Fruit fly (Drosophila melanogaster) whole organism, embryonic: ENCODE data around the gene CG43338.

Source experiments
- Abd-B ChIP-seq: fragments of 200-800 bp; sonication (Bioruptor generic); optimal IDR thresholded peaks from 2 replicates; lab custom pipeline; 2018; ENCODE audit warnings: missing biosample characterization, mild to moderate bottlenecking, missing genetic modification characterization, moderate library complexity
- Adf1 ChIP-seq: fragments of 200-800 bp; sonication (Bioruptor generic); IDR thresholded peaks from 2 replicates; pipeline ENCODE4 v1.3.6; 2022; ENCODE audit warnings: missing biosample characterization, missing genetic modification characterization
- Blimp-1 ChIP-seq: fragments of 200-800 bp; sonication (Bioruptor generic); optimal IDR thresholded peaks from 3 replicates; lab custom pipeline; 2018; ENCODE audit warnings: missing biosample characterization, missing genetic modification characterization, mild to moderate bottlenecking, moderate library complexity, missing genetic modification reagents
- CG12744 ChIP-seq: fragments of 200-800 bp; sonication (Bioruptor generic); optimal IDR thresholded peaks from 2 replicates; lab custom pipeline; 2016; ENCODE audit warnings: missing biosample characterization, missing genetic modification characterization
- CG13287 ChIP-seq: fragments of 200-800 bp; sonication (Bioruptor generic); IDR thresholded peaks from 2 replicates; pipeline ENCODE4 v1.3.6; 2022; ENCODE audit warnings: missing biosample characterization, missing genetic modification characterization; ENCODE audit not compliant: partially characterized antibody
- CG13296 ChIP-seq: fragments of 200-800 bp; sonication (Bioruptor generic); optimal IDR thresholded peaks from 3 replicates; lab custom pipeline; 2018; ENCODE audit warnings: missing biosample characterization, mild to moderate bottlenecking, missing genetic modification characterization
- CG14050 ChIP-seq: fragments of 200-800 bp; sonication (Bioruptor generic); IDR thresholded peaks from 3 replicates; pipeline ENCODE4 v1.3.6; 2022; ENCODE audit warnings: missing biosample characterization, missing genetic modification characterization
- CG15073 ChIP-seq: fragments of 200-800 bp; sonication (Bioruptor generic); optimal IDR thresholded peaks from 2 replicates; lab custom pipeline; 2016; ENCODE audit warnings: missing biosample characterization, missing genetic modification characterization
- CG1647 ChIP-seq: fragments of 200-800 bp; sonication (Bioruptor generic); optimal IDR thresholded peaks from 3 replicates; lab custom pipeline; 2016; ENCODE audit warnings: missing biosample characterization, missing genetic modification characterization
- CG16813 ChIP-seq: fragments of 200-800 bp; sonication (Bioruptor generic); IDR thresholded peaks from 3 replicates; pipeline ENCODE4 v1.3.6; 2022; ENCODE audit warnings: missing biosample characterization, missing genetic modification characterization; ENCODE audit not compliant: partially characterized antibody
- CG17361 ChIP-seq: fragments of 200-800 bp; sonication (Bioruptor generic); IDR thresholded peaks from 3 replicates; pipeline ENCODE4 v1.3.6; 2022; ENCODE audit warnings: missing biosample characterization, missing genetic modification characterization
- CG17568 ChIP-seq: fragments of 200-800 bp; sonication (Bioruptor generic); optimal IDR thresholded peaks from 2 replicates; lab custom pipeline; 2018; ENCODE audit warnings: missing biosample characterization, mild to moderate bottlenecking, missing genetic modification characterization, moderate library complexity
- CG18619 ChIP-seq: fragments of 200-800 bp; sonication (Bioruptor generic); optimal IDR thresholded peaks from 3 replicates; lab custom pipeline; 2017; ENCODE audit warnings: missing biosample characterization, mild to moderate bottlenecking, missing genetic modification characterization
- CG2129 ChIP-seq: fragments of 200-800 bp; sonication (Bioruptor generic); IDR thresholded peaks from 2 replicates; pipeline ENCODE4 v1.3.6; 2022; ENCODE audit warnings: missing biosample characterization, missing genetic modification characterization; ENCODE audit not compliant: partially characterized antibody
- CG30431 ChIP-seq: fragments of 200-800 bp; sonication (Bioruptor generic); optimal IDR thresholded peaks from 2 replicates; lab custom pipeline; 2017; ENCODE audit warnings: missing biosample characterization, missing genetic modification characterization
- CG3407 ChIP-seq: fragments of 200-800 bp; sonication (Bioruptor generic); optimal IDR thresholded peaks from 2 replicates; lab custom pipeline; 2018; ENCODE audit warnings: missing biosample characterization, mild to moderate bottlenecking, missing genetic modification characterization
- CG4282 ChIP-seq: fragments of 200-800 bp; sonication (Bioruptor generic); optimal IDR thresholded peaks from 2 replicates; lab custom pipeline; 2016; ENCODE audit warnings: missing biosample characterization, missing genetic modification characterization
- CG6854 ChIP-seq: fragments of 200-800 bp; sonication (Bioruptor generic); optimal IDR thresholded peaks from 3 replicates; lab custom pipeline; 2017; ENCODE audit warnings: missing biosample characterization, mild to moderate bottlenecking, missing genetic modification characterization
- CG7745 ChIP-seq: fragments of 200-800 bp; sonication (Bioruptor generic); optimal IDR thresholded peaks from 2 replicates; lab custom pipeline; 2018; ENCODE audit warnings: missing biosample characterization, mild to moderate bottlenecking, missing genetic modification characterization, moderate library complexity
- CG8478 ChIP-seq: fragments of >200 bp; optimal IDR thresholded peaks from 2 replicates; lab custom pipeline; 2018
- CG9215 ChIP-seq: fragments of 200-800 bp; sonication (Bioruptor generic); IDR thresholded peaks from 2 replicates; pipeline ENCODE4 v1.3.6; 2022; ENCODE audit warnings: missing biosample characterization, missing genetic modification characterization
- CG9876 ChIP-seq: fragments of 200-800 bp; sonication (Bioruptor generic); optimal IDR thresholded peaks from 2 replicates; lab custom pipeline; 2016; ENCODE audit warnings: missing biosample characterization, missing genetic modification characterization
- CTCF ChIP-seq: fragments of 200-800 bp; sonication (Bioruptor generic); optimal IDR thresholded peaks from 2 replicates; lab custom pipeline; 2017; ENCODE audit warnings: missing biosample characterization, mild to moderate bottlenecking, missing genetic modification characterization, moderate library complexity
- CrebB ChIP-seq: fragments of 200-800 bp; sonication (Bioruptor generic); optimal IDR thresholded peaks from 3 replicates; lab custom pipeline; 2018; ENCODE audit warnings: missing biosample characterization, mild to moderate bottlenecking, missing genetic modification characterization
- HHEX ChIP-seq: fragments of 200-800 bp; sonication (Bioruptor generic); optimal IDR thresholded peaks from 3 replicates; lab custom pipeline; 2017; ENCODE audit warnings: missing biosample characterization, mild to moderate bottlenecking, missing genetic modification characterization, missing genetic modification reagents
- HLH4C ChIP-seq: fragments of 200-800 bp; sonication (Bioruptor generic); IDR thresholded peaks from 3 replicates; pipeline ENCODE4 v1.3.6; 2022; ENCODE audit warnings: missing biosample characterization, missing genetic modification characterization; ENCODE audit not compliant: partially characterized antibody
- Meics ChIP-seq: fragments of 200-800 bp; sonication (Bioruptor generic); optimal IDR thresholded peaks from 2 replicates; lab custom pipeline; 2017; ENCODE audit warnings: missing biosample characterization, mild to moderate bottlenecking, missing genetic modification characterization
- NFAT ChIP-seq: fragments of 200-800 bp; sonication (Bioruptor generic); IDR thresholded peaks from 2 replicates; pipeline ENCODE4 v1.3.6; 2022; ENCODE audit warnings: missing biosample characterization, missing genetic modification characterization
- Opbp ChIP-seq: fragments of 200-800 bp; sonication (Bioruptor generic); IDR thresholded peaks from 3 replicates; pipeline ENCODE4 v1.3.6; 2022; ENCODE audit warnings: missing biosample characterization, missing genetic modification characterization; ENCODE audit not compliant: partially characterized antibody
- Six4 ChIP-seq: fragments of 200-800 bp; sonication (Bioruptor generic); optimal IDR thresholded peaks from 2 replicates; lab custom pipeline; 2016; ENCODE audit warnings: missing biosample characterization, missing genetic modification characterization
- TFAM ChIP-seq: fragments of 200-800 bp; sonication (Bioruptor generic); optimal IDR thresholded peaks from 2 replicates; lab custom pipeline; 2017; ENCODE audit warnings: missing biosample characterization, missing genetic modification characterization, inconsistent platforms
- Tbp ChIP-seq: fragments of >200 bp; optimal IDR thresholded peaks from 2 replicates; lab custom pipeline; 2018; ENCODE audit warnings: missing biosample characterization, missing genetic modification characterization
- br ChIP-seq: fragments of >200 bp; optimal IDR thresholded peaks from 2 replicates; lab custom pipeline; 2017
- chif ChIP-seq, 2 experiments: fragments of 200-800 bp; sonication (Bioruptor generic); optimal IDR thresholded peaks; 3 replicates each; lab custom pipeline; 2016; ENCODE audit warnings: missing biosample characterization in 2 of 2, missing genetic modification characterization in 2 of 2
- cwo ChIP-seq: fragments of 200-800 bp; sonication (Bioruptor generic); optimal IDR thresholded peaks from 3 replicates; lab custom pipeline; 2017; ENCODE audit warnings: missing biosample characterization, missing genetic modification characterization, mild to moderate bottlenecking, moderate library complexity, missing genetic modification reagents
- dimm ChIP-seq: fragments of 200-800 bp; sonication (Bioruptor generic); IDR thresholded peaks from 2 replicates; pipeline ENCODE4 v1.3.6; 2022; ENCODE audit warnings: missing biosample characterization, missing genetic modification characterization
- eyg ChIP-seq: fragments of 200-800 bp; sonication (Bioruptor generic); optimal IDR thresholded peaks from 3 replicates; lab custom pipeline; 2016; ENCODE audit warnings: missing biosample characterization, missing genetic modification characterization
- hkb ChIP-seq, 2 experiments: fragments of 200-800 bp in 1 of 2; fragments of >200 bp in 1 of 2; sonication (Bioruptor generic) in 1 of 2; IDR thresholded peaks in 1 of 2; optimal IDR thresholded peaks in 1 of 2; 2 replicates each; pipeline versions ENCODE4 v1.3.6 to Lab custom; 2017 to 2022; ENCODE audit warnings: missing biosample characterization in 1 of 2, missing genetic modification characterization in 1 of 2
- ken ChIP-seq: fragments of 200-800 bp; sonication (Bioruptor generic); IDR thresholded peaks from 3 replicates; pipeline ENCODE4 v1.3.6; 2022; ENCODE audit warnings: missing biosample characterization, missing genetic modification characterization
- knrl ChIP-seq: fragments of 200-800 bp; sonication (Bioruptor generic); IDR thresholded peaks from 3 replicates; pipeline ENCODE4 v1.3.6; 2022; ENCODE audit warnings: missing biosample characterization, missing genetic modification characterization; ENCODE audit not compliant: partially characterized antibody
- lab ChIP-seq: fragments of 200-800 bp; sonication (Bioruptor generic); optimal IDR thresholded peaks from 3 replicates; lab custom pipeline; 2017; ENCODE audit warnings: missing biosample characterization, missing genetic modification characterization, mild to moderate bottlenecking, moderate library complexity, missing genetic modification reagents
- lbe ChIP-seq: fragments of 200-800 bp; sonication (Bioruptor generic); optimal IDR thresholded peaks from 2 replicates; lab custom pipeline; 2016; ENCODE audit warnings: missing biosample characterization, mild to moderate bottlenecking, missing genetic modification characterization
- lilli ChIP-seq: fragments of 200-800 bp; sonication (Bioruptor generic); optimal IDR thresholded peaks from 3 replicates; lab custom pipeline; 2016; ENCODE audit warnings: missing biosample characterization, missing genetic modification characterization
- luna ChIP-seq: fragments of 200-800 bp; sonication (Bioruptor generic); optimal IDR thresholded peaks from 2 replicates; lab custom pipeline; 2016; ENCODE audit warnings: missing biosample characterization, missing genetic modification characterization
- otp ChIP-seq: fragments of 200-800 bp; sonication (Bioruptor generic); IDR thresholded peaks from 3 replicates; pipeline ENCODE4, ENCODE4 v1.3.6; 2022; ENCODE audit warnings: missing biosample characterization, missing genetic modification characterization
- pum ChIP-seq: fragments of 200-800 bp; sonication (Bioruptor generic); optimal IDR thresholded peaks from 2 replicates; lab custom pipeline; 2016; ENCODE audit warnings: missing biosample characterization, missing genetic modification characterization
- rib ChIP-seq: fragments of 200-800 bp; sonication (Bioruptor generic); IDR thresholded peaks from 2 replicates; pipeline ENCODE4 v1.3.6; 2022; ENCODE audit warnings: missing biosample characterization, missing genetic modification characterization
- sens ChIP-seq: fragments of 200-800 bp; sonication (Bioruptor generic); peaks from one replicate; lab custom pipeline; 2016; ENCODE audit warnings: missing biosample characterization, missing genetic modification characterization
- so ChIP-seq: fragments of 200-800 bp; sonication (Bioruptor generic); IDR thresholded peaks from 3 replicates; pipeline ENCODE4 v1.3.6; 2022; ENCODE audit warnings: missing biosample characterization, missing genetic modification characterization
- tgo ChIP-seq: fragments of 200-800 bp; sonication (Bioruptor generic); IDR thresholded peaks from 3 replicates; pipeline ENCODE4 v1.3.6; 2022; ENCODE audit warnings: missing biosample characterization, missing genetic modification characterization
- tll ChIP-seq, 2 experiments: fragments of 200-800 bp in 1 of 2; fragments of >200 bp in 1 of 2; sonication (Bioruptor generic) in 1 of 2; optimal IDR thresholded peaks; 2 replicates each; lab custom pipeline; 2017 to 2019; ENCODE audit warnings: missing biosample characterization in 2 of 2, missing genetic modification characterization in 2 of 2, mild to moderate bottlenecking in 1 of 2, moderate library complexity in 1 of 2

Gene CG43338

DNA sequence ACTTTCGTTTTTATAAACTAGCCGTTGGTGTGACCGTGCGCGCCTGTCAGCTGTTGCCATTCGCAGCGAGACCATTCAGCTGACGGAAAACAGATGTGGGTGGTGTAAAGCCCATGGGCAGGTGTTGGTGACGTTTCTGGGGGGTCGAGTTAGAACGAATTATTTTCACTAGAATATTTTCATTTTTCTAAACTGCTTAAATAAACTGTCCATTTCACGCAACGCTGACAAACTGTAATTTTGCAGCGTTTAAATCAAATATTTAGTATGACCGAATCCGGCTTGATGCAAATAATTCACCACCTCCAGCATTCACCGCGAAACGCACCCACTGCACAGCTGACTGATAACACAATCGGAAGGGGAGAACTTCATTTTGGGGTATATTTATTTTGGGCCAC is 24.4 kb upstream of the CG43338 start, which contains the start of the genes CG10383 and CG10338 (continued):
- TF ChIP-seq tgo (GFP tag; lab: Robert Waterston, UW) (peak; percentile 87), so (GFP tag; lab: Robert Waterston, UW) (peak; percentile 67; the same call in 1 of the 3 replicates), Six4 (GFP tag; lab: Kevin White, UChicago) (peak; percentile 75), Abd-B (GFP tag; lab: Kevin White, UChicago) (peak; percentile 80), CG9876 (GFP tag; lab: Kevin White, UChicago) (peak; percentile 86), Opbp (no peak), br (lab: Kevin White, UChicago) (no peak), hkb (optimal IDR thresholded peaks at IDR 0.05; lab: Kevin White, UChicago) (peak; percentile 75), hkb (GFP tag; IDR thresholded peaks at IDR 0.05; lab: Robert Waterston, UW) (peak; percentile 90), TFAM (GFP tag; lab: Kevin White, UChicago) (no peak), CG2129 (GFP tag; lab: Robert Waterston, UW) (no peak), lab (GFP tag; lab: Kevin White, UChicago) (peak; percentile 94), CG14050 (peak; percentile 87), CG7745 (no peak), Blimp-1 (peak; percentile 92), CG15073 (GFP tag; lab: Kevin White, UChicago) (no peak), rib (GFP tag; lab: Robert Waterston, UW) (peak; percentile 85), CG17568 (GFP tag; lab: Kevin White, UChicago) (peak; percentile 64), HLH4C (GFP tag; lab: Robert Waterston, UW) (peak; percentile 44; the same call in 2 of the 3 replicates), dimm (GFP tag; lab: Robert Waterston, UW) (0 out of 2 replicates have a peak, but pooled peaks have one; percentile 32), tll (GFP tag; optimal IDR thresholded peaks at IDR 0.05; lab: Kevin White, UChicago) (peak in 1 of 2 experiments; percentile 62), knrl (0 out of 3 replicates have a peak, but pooled peaks have one; percentile 37), CG18619 (GFP tag; lab: Kevin White, UChicago) (peak; percentile 70), CG4282 (GFP tag; lab: Kevin White, UChicago) (peak; percentile 71), CG6854 (GFP tag; lab: Kevin White, UChicago) (peak; percentile 56), lbe (GFP tag; lab: Kevin White, UChicago) (peak; percentile 82), otp (peak; percentile 88), pum (GFP tag; lab: Kevin White, UChicago) (peak; percentile 91), Tbp (no peak), ken (GFP tag; lab: Robert Waterston, UW) (peak; percentile 95), CrebB (tag; lab: Kevin White, UChicago) (peak; percentile 61), CG13296 (GFP tag; lab: Kevin White, UChicago) (peak; percentile 69), CTCF (GFP tag; lab: Kevin White, UChicago) (peak; percentile 8), HHEX (GFP tag; lab: Kevin White, UChicago) (peak; percentile 65), lilli (peak; percentile 95), CG13287 (GFP tag; lab: Robert Waterston, UW) (peak; percentile 25; the same call in 1 of the 2 replicates), CG8478 (lab: Kevin White, UChicago) (no peak), CG1647 (GFP tag; lab: Kevin White, UChicago) (peak; percentile 76), CG17361 (peak; percentile 65; the same call in 2 of the 3 replicates), Meics (GFP tag; lab: Kevin White, UChicago) (peak; percentile 85), CG9215 (GFP tag; lab: Robert Waterston, UW) (peak; percentile 86), eyg (GFP tag; lab: Kevin White, UChicago) (peak; percentile 88), CG3407 (GFP tag; lab: Kevin White, UChicago) (peak; percentile 59), sens (GFP tag; lab: Kevin White, UChicago) (peak; percentile 96), Adf1 (peak; percentile 56), chif (GFP tag; optimal IDR thresholded peaks at IDR 0.05; lab: Kevin White, UChicago) (peak; percentile 78 to 88), NFAT (GFP tag; lab: Robert Waterston, UW) (peak; percentile 91), cwo (peak; percentile 80), luna (GFP tag; lab: Kevin White, UChicago) (peak; percentile 49), CG12744 (peak; percentile 76), CG16813 (no peak), CG30431 (peak; percentile 72)
